Worm (Caenorhabditis elegans): ENCODE data around the gene F49E10.2.

DNA sequence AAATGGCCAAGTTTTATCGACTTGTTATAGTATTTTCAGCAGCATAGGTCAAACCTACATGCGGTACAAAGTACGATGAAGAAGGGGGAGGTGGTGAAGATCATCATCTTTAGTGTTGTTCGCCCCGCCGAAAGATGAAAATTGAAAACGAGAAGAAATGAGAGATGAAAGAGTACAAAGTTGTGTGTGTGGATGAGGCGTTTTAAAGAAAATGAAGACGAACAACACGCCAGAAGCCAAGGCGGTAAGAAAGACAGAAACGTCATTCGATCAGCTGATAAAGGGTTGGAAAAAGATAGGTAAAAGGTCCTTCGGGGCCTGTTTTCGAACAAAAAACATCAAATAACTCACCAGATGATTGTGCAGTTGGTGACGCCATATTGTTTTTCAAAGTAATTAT lies 53.7 kb downstream of the F49E10.2 start:
- TF ChIP-seq nhr-76 (tag; optimal IDR thresholded peaks at IDR 0.05) (no peak), mdt-29 (GFP tag; IDR thresholded peaks at IDR 0.05) (no peak), ama-1 (optimal IDR thresholded peaks at IDR 0.05) (no peak), ZK546.5 (tag; optimal IDR thresholded peaks at IDR 0.05) (no peak), nhr-237 (tag; optimal IDR thresholded peaks at IDR 0.05) (no peak)
